Worm (Caenorhabditis elegans): Measurements from ENCODE around the gene Y62H9A.14.
A peak's percentile ranks its signal among the peaks of the same experiment; 100 is the strongest.

Y62H9A.14 gene

ce11 chrX:11968024-11968598, 47.1 kb downstream of the Y62H9A.14 start:
- TF ChIP-seq pha-4 (tag; optimal IDR thresholded peaks at IDR 0.05), result peak; percentile 17
- TF ChIP-seq nhr-43 (tag; optimal IDR thresholded peaks at IDR 0.05; ENCODE audit: poor library complexity, severe bottlenecking), result peak; percentile 52
- no peak for TF ChIP-seq ceh-28 (tag; optimal IDR thresholded peaks at IDR 0.05)
- TF ChIP-seq lin-39 (tag; optimal IDR thresholded peaks at IDR 0.05), result no peak
- no peak for TF ChIP-seq nhr-76 (tag; optimal IDR thresholded peaks at IDR 0.05)
- no peak for TF ChIP-seq ceh-9 (tag; optimal IDR thresholded peaks at IDR 0.05)
- no peak for TF ChIP-seq ztf-11 (tag; optimal IDR thresholded peaks at IDR 0.05)
- no peak for TF ChIP-seq ZK546.5 (tag; optimal IDR thresholded peaks at IDR 0.05)
- TF ChIP-seq nhr-25 (tag; optimal IDR thresholded peaks at IDR 0.05), result no peak
- no peak for TF ChIP-seq nhr-67 (tag; optimal IDR thresholded peaks at IDR 0.05)
- peak; percentile 52 for TF ChIP-seq pqm-1 (tag; optimal IDR thresholded peaks at IDR 0.05)
- no peak for TF ChIP-seq mdl-1 (tag; optimal IDR thresholded peaks at IDR 0.05)
- no peak for TF ChIP-seq nhr-28 (tag; optimal IDR thresholded peaks at IDR 0.05)
- no peak for TF ChIP-seq aly-2 (tag; optimal IDR thresholded peaks at IDR 0.05)
- no peak for TF ChIP-seq ceh-16 (tag; optimal IDR thresholded peaks at IDR 0.05)
- peak; percentile 37 for TF ChIP-seq ama-1 (optimal IDR thresholded peaks at IDR 0.05)
- no peak for TF ChIP-seq nhr-23 (tag; optimal IDR thresholded peaks at IDR 0.05)
- no peak for TF ChIP-seq nfya-1 (tag; optimal IDR thresholded peaks at IDR 0.05; ENCODE audit: insufficient read depth)
- TF ChIP-seq elt-2 (tag; optimal IDR thresholded peaks at IDR 0.05), result peak; percentile 91

- no peak for TF ChIP-seq nhr-43 (tag; optimal IDR thresholded peaks at IDR 0.05; ENCODE audit: poor library complexity, severe bottlenecking)
- TF ChIP-seq elt-1 (tag; optimal IDR thresholded peaks at IDR 0.05), result no peak
- TF ChIP-seq jun-1 (tag; optimal IDR thresholded peaks at IDR 0.05), result no peak
- no peak for TF ChIP-seq nhr-237 (tag; optimal IDR thresholded peaks at IDR 0.05)
- TF ChIP-seq nhr-12 (tag; optimal IDR thresholded peaks at IDR 0.05), result no peak
- TF ChIP-seq lin-39 (tag; optimal IDR thresholded peaks at IDR 0.05), result no peak
- TF ChIP-seq nhr-77 (tag; optimal IDR thresholded peaks at IDR 0.05), result no peak
- no peak for TF ChIP-seq ZK546.5 (tag; optimal IDR thresholded peaks at IDR 0.05)
- TF ChIP-seq fkh-2 (tag; optimal IDR thresholded peaks at IDR 0.05), result no peak
- TF ChIP-seq ceh-16 (tag; optimal IDR thresholded peaks at IDR 0.05), result no peak
- TF ChIP-seq mml-1 (tag; optimal IDR thresholded peaks at IDR 0.05), result no peak
Observed at ce11 chrX:11969085-11969484, 48.1 kb downstream of the Y62H9A.14 start.

ce11 chrX:11969554-11969953, 48.5 kb downstream of the Y62H9A.14 start:
- TF ChIP-seq elt-2 (tag; optimal IDR thresholded peaks at IDR 0.05), result peak; percentile 34
- TF ChIP-seq nhr-11 (tag; optimal IDR thresholded peaks at IDR 0.05), result no peak
- no peak for TF ChIP-seq ZK546.5 (tag; optimal IDR thresholded peaks at IDR 0.05)
- no peak for TF ChIP-seq jun-1 (tag; optimal IDR thresholded peaks at IDR 0.05)
- peak; percentile 37 for TF ChIP-seq pqm-1 (tag; optimal IDR thresholded peaks at IDR 0.05)

- peak; percentile 54 for TF ChIP-seq ama-1 (optimal IDR thresholded peaks at IDR 0.05)
- no peak for TF ChIP-seq elt-3 (tag; optimal IDR thresholded peaks at IDR 0.05)
Observed at ce11 chrX:11971323-11971722, 50.3 kb downstream of the Y62H9A.14 start.
